Worm (Caenorhabditis elegans) whole organism, early embryonic: ENCODE data around the gene F54E2.9.

Source experiments
- B0310.2 ChIP-seq: sonication (generic microtip); optimal IDR thresholded peaks from 2 replicates; lab custom pipeline; 2016; ENCODE audit warnings: mild to moderate bottlenecking, missing genetic modification characterization, missing compliant biosample characterization
- F13C5.2 ChIP-seq: sonication (generic microtip); optimal IDR thresholded peaks from 2 replicates; lab custom pipeline; 2017; ENCODE audit warnings: mild to moderate bottlenecking, missing genetic modification characterization, inconsistent platforms, missing compliant biosample characterization
- aly-1 ChIP-seq: sonication (generic microtip); optimal IDR thresholded peaks from 2 replicates; lab custom pipeline; 2016; ENCODE audit warnings: missing genetic modification characterization, missing compliant biosample characterization
- ama-1 ChIP-seq: fragments of 150-350 bp; optimal IDR thresholded peaks from 2 replicates; lab custom pipeline; 2014
- ceh-13 ChIP-seq: fragments of 200-800 bp; sonication (Bioruptor generic); optimal IDR thresholded peaks from 2 replicates; lab custom pipeline; 2018; ENCODE audit warnings: mild to moderate bottlenecking, missing genetic modification characterization, missing compliant biosample characterization
- ceh-36 ChIP-seq: sonication (generic microtip); optimal IDR thresholded peaks from 2 replicates; lab custom pipeline; 2016; ENCODE audit warnings: missing genetic modification characterization, inconsistent platforms, missing compliant biosample characterization
- ets-7 ChIP-seq: sonication (generic microtip); optimal IDR thresholded peaks from 2 replicates; lab custom pipeline; 2016; ENCODE audit warnings: missing genotype, missing genetic modification characterization, missing compliant biosample characterization
- flt-1 ChIP-seq: fragments of 200-800 bp; sonication (Bioruptor generic); IDR thresholded peaks from 2 replicates; pipeline ENCODE4 v1.3.6; 2022; ENCODE audit warnings: missing genetic modification characterization, missing compliant biosample characterization
- hmbx-1 ChIP-seq: sonication (generic microtip); optimal IDR thresholded peaks from 2 replicates; lab custom pipeline; 2016; ENCODE audit warnings: mild to moderate bottlenecking, missing genetic modification characterization, missing compliant biosample characterization
- hmg-4 ChIP-seq: fragments of 200-800 bp; sonication (Bioruptor generic); optimal IDR thresholded peaks from 2 replicates; lab custom pipeline; 2018; ENCODE audit warnings: mild to moderate bottlenecking, missing genetic modification characterization, missing compliant biosample characterization
- hnd-1 ChIP-seq: sonication (generic microtip); optimal IDR thresholded peaks from 2 replicates; lab custom pipeline; 2016; ENCODE audit warnings: missing genetic modification characterization, missing compliant biosample characterization
- pes-1 ChIP-seq: fragments of 200-800 bp; sonication (Bioruptor generic); IDR thresholded peaks from 2 replicates; pipeline ENCODE4 v1.3.6; 2022; ENCODE audit warnings: missing genetic modification reagents, missing genetic modification characterization, missing compliant biosample characterization
- scrt-1 ChIP-seq: fragments of 200-800 bp; sonication (Bioruptor generic); IDR thresholded peaks from 2 replicates; pipeline ENCODE4 v1.3.6; 2022; ENCODE audit warnings: missing genetic modification characterization, missing compliant biosample characterization
- sea-1 ChIP-seq: fragments of 200-800 bp; sonication (Bioruptor generic); conservative IDR thresholded peaks from 2 replicates; pipeline ENCODE4 v1.3.6; 2022; ENCODE audit warnings: missing genetic modification characterization, missing compliant biosample characterization
- tbx-11 ChIP-seq: fragments of 200-800 bp; sonication (Bioruptor generic); IDR thresholded peaks from 2 replicates; pipeline ENCODE4 v1.3.6; 2022; ENCODE audit warnings: missing genetic modification characterization, missing compliant biosample characterization
- tbx-37 ChIP-seq: fragments of 200-800 bp; sonication (Bioruptor generic); conservative IDR thresholded peaks from 2 replicates; pipeline ENCODE4 v1.3.6; 2022; ENCODE audit warnings: missing genetic modification reagents, missing genetic modification characterization, missing compliant biosample characterization
- tra-4 ChIP-seq: sonication (generic microtip); optimal IDR thresholded peaks from 2 replicates; lab custom pipeline; 2017; ENCODE audit warnings: missing genetic modification characterization, missing compliant biosample characterization

The F54E2.9 gene

ce11 chrV:2803258-2803657 lies 10.5 kb downstream of the F54E2.9 start:
- no peak for TF ChIP-seq tbx-11 (GFP tag; lab: Robert Waterston, UW)
- no peak for TF ChIP-seq hmbx-1
- no peak for TF ChIP-seq B0310.2 (tag; lab: Kevin White, UChicago)
- TF ChIP-seq tra-4 (tag; lab: Kevin White, UChicago): no peak
- TF ChIP-seq hmg-4: no peak
- TF ChIP-seq flt-1: no peak
- no peak for TF ChIP-seq F13C5.2 (tag; lab: Kevin White, UChicago)
- no peak for TF ChIP-seq ceh-36 (tag; lab: Kevin White, UChicago)
- TF ChIP-seq ets-7 (tag; lab: Kevin White, UChicago): no peak

DNA sequence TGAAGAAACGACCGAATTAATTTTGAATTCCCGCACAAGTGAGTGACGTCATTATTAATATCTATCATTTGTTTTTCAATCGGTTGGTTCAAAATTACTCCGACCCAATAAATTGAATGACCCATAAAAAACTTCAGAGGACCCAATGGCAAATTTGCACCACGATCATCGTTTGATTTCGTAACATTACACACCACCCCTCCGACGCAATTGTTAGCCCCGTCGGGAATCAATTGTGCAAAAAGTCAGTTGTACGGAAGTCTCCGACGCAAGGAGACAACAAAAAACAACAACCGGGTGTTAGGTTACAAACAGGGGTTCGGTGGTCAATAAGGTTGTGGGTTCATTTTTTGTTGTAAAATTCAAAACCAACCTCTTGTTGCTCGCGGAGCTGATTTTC lies 11.8 kb downstream of the F54E2.9 start:
- TF ChIP-seq aly-1 (tag; lab: Kevin White, UChicago) (no peak), tbx-37 (no peak), ceh-13 (GFP tag; lab: Kevin White, UChicago) (no peak), ceh-36 (tag; lab: Kevin White, UChicago) (no peak), hnd-1 (tag; lab: Kevin White, UChicago) (no peak), B0310.2 (tag; lab: Kevin White, UChicago) (no peak), scrt-1 (GFP tag; lab: Robert Waterston, UW) (no peak), flt-1 (no peak), sea-1 (GFP tag; lab: Robert Waterston, UW) (no peak), ama-1 (lab: Kevin White, UChicago) (no peak), tra-4 (tag; lab: Kevin White, UChicago) (no peak), hmbx-1 (no peak)

DNA sequence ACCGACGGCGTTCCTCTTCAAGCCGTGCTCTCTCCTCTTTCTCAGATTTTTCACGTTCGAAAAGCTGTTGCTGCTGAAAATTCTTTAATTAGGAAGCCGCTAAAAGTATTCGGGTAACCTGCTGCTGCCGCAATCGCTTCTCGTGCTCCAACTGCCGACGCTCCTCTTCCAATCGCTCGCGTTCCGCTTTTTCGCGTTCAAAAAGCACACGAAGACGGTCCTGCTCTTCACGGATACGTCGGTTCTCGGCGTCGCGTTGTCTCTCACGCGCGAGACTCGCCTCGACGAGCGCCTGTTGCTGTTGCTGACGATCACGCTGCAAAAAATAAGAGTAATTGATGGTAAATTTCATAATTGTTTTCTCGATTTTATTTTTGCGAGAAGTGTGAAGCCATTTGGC lies 13.1 kb downstream of the F54E2.9 start:
- TF ChIP-seq ceh-36 (tag; lab: Kevin White, UChicago) (no peak), B0310.2 (tag; lab: Kevin White, UChicago) (no peak), aly-1 (tag; lab: Kevin White, UChicago) (no peak), scrt-1 (GFP tag; lab: Robert Waterston, UW) (no peak), F13C5.2 (tag; lab: Kevin White, UChicago) (no peak), hnd-1 (tag; lab: Kevin White, UChicago) (no peak), tra-4 (tag; lab: Kevin White, UChicago) (no peak), pes-1 (no peak), ets-7 (tag; lab: Kevin White, UChicago) (no peak), tbx-11 (GFP tag; lab: Robert Waterston, UW) (no peak), hmbx-1 (no peak)

DNA sequence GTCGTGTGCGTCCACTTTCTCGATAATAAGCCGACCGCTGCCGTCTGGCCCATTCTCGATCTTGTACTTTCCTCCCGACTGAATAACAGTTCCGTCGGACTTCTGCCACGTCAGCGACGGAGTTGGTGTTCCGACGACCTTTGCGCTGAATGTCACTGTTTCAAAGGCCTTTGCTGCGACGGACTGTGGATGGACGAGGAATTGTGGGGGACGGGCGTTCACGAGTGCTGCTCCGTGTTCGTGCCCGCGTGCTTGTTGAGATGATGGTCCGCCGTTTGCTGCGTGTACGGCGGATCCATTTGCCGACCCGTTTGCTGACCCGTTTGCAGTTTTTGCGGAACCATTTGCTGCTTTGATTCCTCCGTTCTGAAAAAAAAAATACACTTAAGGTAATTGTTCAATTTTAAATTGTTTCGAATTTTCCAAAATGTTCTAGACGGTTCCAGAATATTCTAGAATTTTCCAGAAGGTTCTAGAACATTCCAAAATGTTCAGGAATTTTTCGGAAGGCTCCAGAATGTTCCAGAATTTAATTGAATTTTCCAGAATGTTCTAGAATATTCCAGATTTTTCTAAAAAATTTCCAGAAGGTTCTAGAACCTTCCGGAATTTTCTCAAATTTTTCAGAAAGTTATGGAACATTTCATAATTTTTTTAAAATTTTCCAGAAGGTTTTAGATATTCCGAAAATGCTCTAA lies 14.5 kb downstream of the F54E2.9 start:
- TF ChIP-seq ets-7 (tag; lab: Kevin White, UChicago): no peak
- TF ChIP-seq scrt-1 (GFP tag; lab: Robert Waterston, UW): no peak
- no peak for TF ChIP-seq ceh-13 (GFP tag; lab: Kevin White, UChicago)
- TF ChIP-seq B0310.2 (tag; lab: Kevin White, UChicago): no peak
- TF ChIP-seq sea-1 (GFP tag; lab: Robert Waterston, UW): no peak
- TF ChIP-seq tbx-11 (GFP tag; lab: Robert Waterston, UW): no peak

- TF ChIP-seq hmg-4: no peak
- TF ChIP-seq sea-1 (GFP tag; lab: Robert Waterston, UW): no peak
- TF ChIP-seq aly-1 (tag; lab: Kevin White, UChicago): no peak
- no peak for TF ChIP-seq flt-1
- no peak for TF ChIP-seq ets-7 (tag; lab: Kevin White, UChicago)
- TF ChIP-seq pes-1: no peak
These were observed 17.8 kb downstream of the F54E2.9 start, which contains the start of gene F54E2.2 for ce11 chrV:2795998-2796397. Gene F54E2.2, plus strand, starts transcription at chrV:2796298.

DNA sequence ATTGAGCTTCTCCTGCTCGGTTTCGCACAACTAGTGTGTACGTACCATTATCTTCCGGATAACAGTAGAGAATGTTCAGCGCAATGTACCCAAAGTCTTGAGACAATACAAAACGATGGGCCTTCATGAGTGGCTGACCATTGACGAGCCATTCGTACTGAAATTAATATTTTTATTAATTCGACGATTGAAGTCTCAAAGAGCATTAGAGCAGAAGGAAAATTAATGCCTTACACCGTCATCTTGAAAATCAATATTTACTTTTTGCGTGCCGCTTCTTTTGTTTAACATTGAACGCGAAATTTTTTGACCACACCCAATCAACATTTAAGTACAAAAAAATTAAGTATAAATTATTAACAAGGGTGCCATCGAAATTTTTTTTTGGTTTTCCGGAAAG lies 20.8 kb downstream of the F54E2.9 start:
- TF ChIP-seq tbx-11 (GFP tag; lab: Robert Waterston, UW) (no peak), ceh-13 (GFP tag; lab: Kevin White, UChicago) (no peak)

DNA sequence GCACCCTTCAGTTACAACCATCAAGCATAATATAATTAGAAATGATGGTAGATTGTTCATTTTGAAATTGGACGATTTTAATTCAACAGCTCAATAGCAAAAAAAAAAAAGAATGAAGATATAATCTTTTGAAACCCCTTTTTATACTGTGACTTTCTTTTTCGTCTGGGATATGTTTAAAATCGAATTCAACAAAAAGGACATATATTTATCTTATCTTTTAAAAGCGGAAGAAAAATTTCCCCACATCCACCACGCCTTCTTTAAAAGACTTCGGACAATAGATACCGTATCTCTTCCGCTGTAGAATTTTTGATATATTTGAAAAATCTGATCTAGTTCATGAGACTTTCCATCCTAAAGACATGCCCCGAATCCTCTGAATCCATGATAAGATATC lies 33.0 kb downstream of the F54E2.9 start, which contains the start of gene R05D8.11:
Gene R05D8.11, minus strand, starts transcription at position 101 of the 400 bp plus-strand sequence.
- TF ChIP-seq hmg-4 (no peak), F13C5.2 (tag; lab: Kevin White, UChicago) (no peak), tbx-37 (no peak), ets-7 (tag; lab: Kevin White, UChicago) (no peak), flt-1 (no peak), ama-1 (lab: Kevin White, UChicago) (no peak), aly-1 (tag; lab: Kevin White, UChicago) (no peak), tbx-11 (GFP tag; lab: Robert Waterston, UW) (no peak), ceh-36 (tag; lab: Kevin White, UChicago) (no peak), hnd-1 (tag; lab: Kevin White, UChicago) (no peak), hmbx-1 (no peak), sea-1 (GFP tag; lab: Robert Waterston, UW) (no peak)

ce11 chrV:2774042-2774441 lies 39.7 kb downstream of the F54E2.9 start, which contains the start of gene srj-18:
Gene srj-18, plus strand, starts transcription at chrV:2774342.
- TF ChIP-seq ama-1 (lab: Kevin White, UChicago): no peak
- no peak for TF ChIP-seq F13C5.2 (tag; lab: Kevin White, UChicago)
- TF ChIP-seq tbx-11 (GFP tag; lab: Robert Waterston, UW): no peak
- no peak for TF ChIP-seq scrt-1 (GFP tag; lab: Robert Waterston, UW)
- no peak for TF ChIP-seq ceh-13 (GFP tag; lab: Kevin White, UChicago)
- no peak for TF ChIP-seq aly-1 (tag; lab: Kevin White, UChicago)
- TF ChIP-seq hmg-4: no peak
- no peak for TF ChIP-seq flt-1
- no peak for TF ChIP-seq tbx-37
- TF ChIP-seq hnd-1 (tag; lab: Kevin White, UChicago): no peak
- no peak for TF ChIP-seq ets-7 (tag; lab: Kevin White, UChicago)
- TF ChIP-seq B0310.2 (tag; lab: Kevin White, UChicago): no peak
- no peak for TF ChIP-seq tra-4 (tag; lab: Kevin White, UChicago)
- TF ChIP-seq hmbx-1: no peak
- TF ChIP-seq pes-1: no peak
- no peak for TF ChIP-seq sea-1 (GFP tag; lab: Robert Waterston, UW)
